Fruit fly (Drosophila melanogaster) whole organism, embryonic: ENCODE results near the gene CG5805.

Experiments
- Atf-2 ChIP-seq: fragments of 200-800 bp; sonication (Bioruptor generic); optimal IDR thresholded peaks from 2 replicates; lab custom pipeline; 2016; ENCODE audit warnings: missing biosample characterization, missing genetic modification characterization
- BEAF-32 ChIP-seq: fragments of 200-800 bp; sonication (Bioruptor generic); optimal IDR thresholded peaks from 3 replicates; lab custom pipeline; 2017; ENCODE audit warnings: missing biosample characterization, missing genetic modification characterization, mild to moderate bottlenecking, moderate library complexity, missing genetic modification reagents
- Bdp1 ChIP-seq: fragments of 200-800 bp; sonication (Bioruptor generic); optimal IDR thresholded peaks from 3 replicates; lab custom pipeline; 2016; ENCODE audit warnings: missing biosample characterization, missing genetic modification characterization
- CG10147 ChIP-seq: fragments of 200-800 bp; sonication (Bioruptor generic); optimal IDR thresholded peaks from 2 replicates; lab custom pipeline; 2019; ENCODE audit warnings: missing biosample characterization, mild to moderate bottlenecking, missing genetic modification characterization, moderate library complexity
- CG12659 ChIP-seq: fragments of 200-800 bp; sonication (Bioruptor generic); optimal IDR thresholded peaks from 3 replicates; lab custom pipeline; 2017; ENCODE audit warnings: mild to moderate bottlenecking, missing biosample characterization, missing genetic modification reagents, missing genetic modification characterization
- CG2199 ChIP-seq: fragments of 200-800 bp; sonication (Bioruptor generic); IDR thresholded peaks from 3 replicates; pipeline ENCODE4 v1.3.6; 2022; ENCODE audit warnings: missing biosample characterization, missing genetic modification characterization
- CG2889 ChIP-seq: fragments of 200-800 bp; sonication (Bioruptor generic); IDR thresholded peaks from 3 replicates; pipeline ENCODE4 v1.3.6; 2022; ENCODE audit warnings: missing biosample characterization, missing genetic modification characterization
- CG31365 ChIP-seq: fragments of 200-800 bp; sonication (Bioruptor generic); optimal IDR thresholded peaks from 2 replicates; lab custom pipeline; 2018; ENCODE audit warnings: missing biosample characterization, mild to moderate bottlenecking, missing genetic modification characterization
- CG31441 ChIP-seq: fragments of 200-800 bp; sonication (Bioruptor generic); IDR thresholded peaks from 2 replicates; pipeline ENCODE4 v1.3.6; 2022; ENCODE audit warnings: missing biosample characterization, missing genetic modification characterization
- CG3838 ChIP-seq: fragments of 200-800 bp; sonication (Bioruptor generic); optimal IDR thresholded peaks from 3 replicates; lab custom pipeline; 2016; ENCODE audit warnings: missing biosample characterization, missing genetic modification characterization
- CG5180 ChIP-seq: fragments of 200-800 bp; sonication (Bioruptor generic); optimal IDR thresholded peaks from 3 replicates; lab custom pipeline; 2017; ENCODE audit warnings: missing biosample characterization, missing genetic modification characterization, mild to moderate bottlenecking, moderate library complexity, missing genetic modification reagents
- CG6683 ChIP-seq: fragments of 200-800 bp; sonication (Bioruptor generic); optimal IDR thresholded peaks from 2 replicates; lab custom pipeline; 2017; ENCODE audit warnings: missing biosample characterization, mild to moderate bottlenecking, missing genetic modification characterization, missing genetic modification reagents
- CG8089 ChIP-seq: fragments of 200-800 bp; sonication (Bioruptor generic); optimal IDR thresholded peaks from 3 replicates; lab custom pipeline; 2016; ENCODE audit warnings: missing biosample characterization, missing genetic modification characterization
- CG8359 ChIP-seq: fragments of 200-800 bp; sonication (Bioruptor generic); optimal IDR thresholded peaks from 2 replicates; lab custom pipeline; 2017; ENCODE audit warnings: missing biosample characterization, mild to moderate bottlenecking, missing genetic modification characterization, borderline replicate concordance
- CG8478 ChIP-seq: fragments of >200 bp; optimal IDR thresholded peaks from 2 replicates; lab custom pipeline; 2018
- CG8944 ChIP-seq: fragments of 200-800 bp; sonication (Bioruptor generic); optimal IDR thresholded peaks from 3 replicates; lab custom pipeline; 2016; ENCODE audit warnings: missing biosample characterization, missing genetic modification characterization
- CG9437 ChIP-seq: fragments of 200-800 bp; sonication (Bioruptor generic); optimal IDR thresholded peaks from 2 replicates; lab custom pipeline; 2018; ENCODE audit warnings: missing biosample characterization, mild to moderate bottlenecking, missing genetic modification characterization
- CG9932 ChIP-seq: fragments of 200-800 bp; sonication (Bioruptor generic); IDR thresholded peaks from 2 replicates; pipeline ENCODE4 v1.3.6; 2022; ENCODE audit warnings: missing biosample characterization, missing genetic modification characterization
- Ets97D ChIP-seq: fragments of 200-800 bp; sonication (Bioruptor generic); optimal IDR thresholded peaks from 3 replicates; lab custom pipeline; 2016; ENCODE audit warnings: missing biosample characterization, missing genetic modification characterization
- Fer3 ChIP-seq: fragments of 200-800 bp; sonication (Bioruptor generic); optimal IDR thresholded peaks from 2 replicates; lab custom pipeline; 2018; ENCODE audit warnings: missing biosample characterization, mild to moderate bottlenecking, missing genetic modification characterization, moderate library complexity
- Hsf ChIP-seq: fragments of 200-800 bp; sonication (Bioruptor generic); optimal IDR thresholded peaks from 3 replicates; lab custom pipeline; 2016; ENCODE audit warnings: missing biosample characterization, missing genetic modification characterization
- Lhr ChIP-seq: fragments of 200-800 bp; sonication (Bioruptor generic); optimal IDR thresholded peaks from 3 replicates; lab custom pipeline; 2017; ENCODE audit warnings: mild to moderate bottlenecking, missing biosample characterization, missing genetic modification reagents, missing genetic modification characterization
- Lim3 ChIP-seq: fragments of 200-800 bp; sonication (Bioruptor generic); IDR thresholded peaks from 2 replicates; pipeline ENCODE4 v1.3.6; 2022; ENCODE audit warnings: missing biosample characterization, missing genetic modification characterization
- Spps ChIP-seq: fragments of 200-800 bp; sonication (Bioruptor generic); optimal IDR thresholded peaks from 2 replicates; lab custom pipeline; 2018; ENCODE audit warnings: missing biosample characterization, mild to moderate bottlenecking, missing genetic modification characterization
- aop ChIP-seq: fragments of 200-800 bp; sonication (Bioruptor generic); IDR thresholded peaks from 2 replicates; pipeline ENCODE4 v1.3.6; 2022; ENCODE audit warnings: missing biosample characterization, missing genetic modification characterization
- ato ChIP-seq: fragments of 200-800 bp; sonication (Bioruptor generic); IDR thresholded peaks from 2 replicates; pipeline ENCODE4 v1.3.6; 2022; ENCODE audit warnings: missing biosample characterization, missing genetic modification characterization; ENCODE audit not compliant: partially characterized antibody
- bsh ChIP-seq, 2 experiments: fragments of 200-800 bp; sonication (Bioruptor generic); optimal IDR thresholded peaks; 2 replicates each; lab custom pipeline; 2017 to 2018; ENCODE audit warnings: mild to moderate bottlenecking in 2 of 2, missing biosample characterization in 2 of 2, missing genetic modification characterization in 2 of 2, moderate library complexity in 1 of 2
- dm ChIP-seq: fragments of 200-800 bp; sonication (Bioruptor generic); optimal IDR thresholded peaks from 3 replicates; lab custom pipeline; 2016; ENCODE audit warnings: missing biosample characterization, missing genetic modification characterization
- dmrt11E ChIP-seq: fragments of 200-800 bp; sonication (Bioruptor generic); optimal IDR thresholded peaks from 3 replicates; lab custom pipeline; 2018; ENCODE audit warnings: missing biosample characterization, mild to moderate bottlenecking, missing genetic modification characterization, moderate library complexity
- dpn ChIP-seq, 2 experiments: fragments of 200-800 bp; sonication (Bioruptor generic); optimal IDR thresholded peaks; 3 replicates each; lab custom pipeline; 2016; ENCODE audit warnings: missing biosample characterization in 2 of 2, missing genetic modification characterization in 2 of 2
- en ChIP-seq: fragments of 200-800 bp; sonication (Bioruptor generic); optimal IDR thresholded peaks from 2 replicates; lab custom pipeline; 2016; ENCODE audit warnings: missing biosample characterization, missing genetic modification characterization
- exex ChIP-seq: fragments of 200-800 bp; sonication (Bioruptor generic); optimal IDR thresholded peaks from 4 replicates; lab custom pipeline; 2018; ENCODE audit warnings: missing biosample characterization, mild to moderate bottlenecking, missing genetic modification characterization, moderate library complexity
- fu2 ChIP-seq: fragments of 200-800 bp; sonication (Bioruptor generic); optimal IDR thresholded peaks from 2 replicates; lab custom pipeline; 2016; ENCODE audit warnings: missing biosample characterization, missing genetic modification characterization
- grau ChIP-seq: fragments of 200-800 bp; optimal IDR thresholded peaks from 3 replicates; lab custom pipeline; 2019; ENCODE audit warnings: missing biosample characterization, mild to moderate bottlenecking, missing genetic modification characterization, moderate library complexity
- grn ChIP-seq: fragments of 200-800 bp; sonication (Bioruptor generic); optimal IDR thresholded peaks from 3 replicates; lab custom pipeline; 2017; ENCODE audit warnings: missing biosample characterization, missing genetic modification characterization
- gro ChIP-seq: fragments of 200-800 bp; sonication (Bioruptor generic); optimal IDR thresholded peaks from 2 replicates; lab custom pipeline; 2016; ENCODE audit warnings: missing biosample characterization, missing genetic modification characterization
- ind ChIP-seq: fragments of 200-800 bp; sonication (Bioruptor generic); optimal IDR thresholded peaks from 3 replicates; lab custom pipeline; 2016; ENCODE audit warnings: missing biosample characterization, missing genetic modification characterization
- jumu ChIP-seq: fragments of 200-800 bp; sonication (Bioruptor generic); optimal IDR thresholded peaks from 3 replicates; lab custom pipeline; 2016; ENCODE audit warnings: missing biosample characterization, missing genetic modification characterization
- lilli ChIP-seq: fragments of 200-800 bp; sonication (Bioruptor generic); optimal IDR thresholded peaks from 3 replicates; lab custom pipeline; 2016; ENCODE audit warnings: missing biosample characterization, missing genetic modification characterization
- lov ChIP-seq, 2 experiments: fragments of 200-800 bp in 1 of 2; fragments of >200 bp in 1 of 2; sonication (Bioruptor generic) in 1 of 2; IDR thresholded peaks in 1 of 2; optimal IDR thresholded peaks in 1 of 2; 2 replicates in 1 of 2; 3 replicates in 1 of 2; pipeline versions ENCODE4 v1.3.6 to Lab custom; 2017 to 2022; ENCODE audit warnings: missing biosample characterization in 1 of 2, missing genetic modification characterization in 1 of 2
- luna ChIP-seq: fragments of 200-800 bp; sonication (Bioruptor generic); optimal IDR thresholded peaks from 2 replicates; lab custom pipeline; 2016; ENCODE audit warnings: missing biosample characterization, missing genetic modification characterization
- maf-S ChIP-seq: fragments of 200-800 bp; sonication (Bioruptor generic); optimal IDR thresholded peaks from 2 replicates; lab custom pipeline; 2016; ENCODE audit warnings: missing biosample characterization, missing genetic modification characterization
- oc ChIP-seq: fragments of 200-800 bp; sonication (Bioruptor generic); optimal IDR thresholded peaks from 2 replicates; lab custom pipeline; 2018; ENCODE audit warnings: missing biosample characterization, mild to moderate bottlenecking, missing genetic modification characterization, moderate library complexity
- pfk ChIP-seq: fragments of 200-800 bp; sonication (Bioruptor generic); optimal IDR thresholded peaks from 2 replicates; lab custom pipeline; 2018; ENCODE audit warnings: missing biosample characterization, mild to moderate bottlenecking, missing genetic modification characterization, moderate library complexity
- repo ChIP-seq: fragments of 200-800 bp; sonication (Bioruptor generic); optimal IDR thresholded peaks from 2 replicates; lab custom pipeline; 2016; ENCODE audit warnings: missing biosample characterization, missing genetic modification characterization
- salm ChIP-seq: fragments of 200-800 bp; sonication (Bioruptor generic); optimal IDR thresholded peaks from 2 replicates; lab custom pipeline; 2018; ENCODE audit warnings: missing biosample characterization, mild to moderate bottlenecking, missing genetic modification characterization
- sisA ChIP-seq: fragments of 200-800 bp; sonication (Bioruptor generic); IDR thresholded peaks from 2 replicates; pipeline ENCODE4 v1.3.6; 2022; ENCODE audit warnings: missing biosample characterization, missing genetic modification characterization
- sna ChIP-seq: fragments of 200-800 bp; sonication (Bioruptor generic); IDR thresholded peaks from 2 replicates; pipeline ENCODE4 v1.3.6; 2022; ENCODE audit warnings: missing biosample characterization, missing genetic modification characterization; ENCODE audit not compliant: partially characterized antibody
- so ChIP-seq: fragments of 200-800 bp; sonication (Bioruptor generic); IDR thresholded peaks from 3 replicates; pipeline ENCODE4 v1.3.6; 2022; ENCODE audit warnings: missing biosample characterization, missing genetic modification characterization
- tup ChIP-seq: fragments of 200-800 bp; sonication (Bioruptor generic); optimal IDR thresholded peaks from 2 replicates; lab custom pipeline; 2016; ENCODE audit warnings: missing biosample characterization, mild to moderate bottlenecking, missing genetic modification characterization, moderate library complexity
- wek ChIP-seq: fragments of 200-800 bp; sonication (Bioruptor generic); optimal IDR thresholded peaks from 3 replicates; lab custom pipeline; 2018; ENCODE audit warnings: missing biosample characterization, mild to moderate bottlenecking, missing genetic modification characterization, moderate library complexity

Gene CG5805

dm6 chr3R:24753561-24754027 lies 33.6 kb downstream of the CG5805 start, which contains the start of gene asp (continued):
- peak; percentile 77 for TF ChIP-seq BEAF-32 (GFP tag; lab: Kevin White, UChicago)
- no peak for TF ChIP-seq grau (tag; lab: Kevin White, UChicago)
- TF ChIP-seq Fer3 (tag; lab: Kevin White, UChicago) = no peak
- TF ChIP-seq Spps (tag; lab: Kevin White, UChicago) = no peak
- no peak for TF ChIP-seq CG5180
- no peak for TF ChIP-seq CG9437 (GFP tag; lab: Kevin White, UChicago)
- no peak for TF ChIP-seq CG8478
- TF ChIP-seq so (GFP tag; lab: Robert Waterston, UW) = no peak
- no peak for TF ChIP-seq tup (GFP tag; lab: Kevin White, UChicago)
- no peak for TF ChIP-seq CG12659 (GFP tag; lab: Kevin White, UChicago)
- TF ChIP-seq lilli (GFP tag; lab: Kevin White, UChicago) = no peak
- TF ChIP-seq CG2199 = no peak
- TF ChIP-seq dmrt11E = peak; percentile 33
- no peak for TF ChIP-seq CG6683 (GFP tag; lab: Kevin White, UChicago)
- TF ChIP-seq pfk (GFP tag; lab: Kevin White, UChicago) = no peak
- TF ChIP-seq CG10147 (GFP tag; lab: Kevin White, UChicago) = no peak
- TF ChIP-seq CG8359 (GFP tag; lab: Kevin White, UChicago) = no peak
- no peak for TF ChIP-seq salm (tag; lab: Kevin White, UChicago)
- no peak for TF ChIP-seq Bdp1 (GFP tag; lab: Kevin White, UChicago)
- TF ChIP-seq exex (tag; lab: Kevin White, UChicago) = no peak
- no peak for TF ChIP-seq CG8089 (GFP tag; lab: Kevin White, UChicago)
- no peak for TF ChIP-seq maf-S (GFP tag; lab: Kevin White, UChicago)
- no peak for TF ChIP-seq lov (optimal IDR thresholded peaks at IDR 0.05; lab: Kevin White, UChicago)
- TF ChIP-seq lov (GFP tag; IDR thresholded peaks at IDR 0.05; lab: Robert Waterston, UW) = no peak
- TF ChIP-seq bsh (GFP tag; optimal IDR thresholded peaks at IDR 0.05; lab: Kevin White, UChicago) = no peak
- TF ChIP-seq fu2 = no peak
- no peak for TF ChIP-seq dm (GFP tag; lab: Kevin White, UChicago)
- TF ChIP-seq sisA (GFP tag; lab: Robert Waterston, UW) = no peak
- no peak for TF ChIP-seq grn (GFP tag; lab: Kevin White, UChicago)
- TF ChIP-seq ind (GFP tag; lab: Kevin White, UChicago) = peak; percentile 5
- no peak for TF ChIP-seq oc
- no peak for TF ChIP-seq CG3838 (GFP tag; lab: Kevin White, UChicago)
- TF ChIP-seq CG9932 (GFP tag; lab: Robert Waterston, UW) = 0 out of 2 replicates have a peak, but pooled peaks have one; percentile 30
- no peak for TF ChIP-seq jumu (GFP tag; lab: Kevin White, UChicago)
- TF ChIP-seq Atf-2 (GFP tag; lab: Kevin White, UChicago) = no peak
- TF ChIP-seq Hsf (GFP tag; lab: Kevin White, UChicago) = no peak
- no peak for TF ChIP-seq Lim3
- TF ChIP-seq Lhr = no peak
- no peak for TF ChIP-seq en (GFP tag; lab: Kevin White, UChicago)
- TF ChIP-seq dpn (GFP tag; optimal IDR thresholded peaks at IDR 0.05; lab: Kevin White, UChicago) = no peak
- no peak for TF ChIP-seq aop (GFP tag; lab: Robert Waterston, UW)
- TF ChIP-seq CG8944 (GFP tag; lab: Kevin White, UChicago) = no peak
- TF ChIP-seq ato (GFP tag; lab: Robert Waterston, UW) = peak; percentile 83
- TF ChIP-seq gro (GFP tag; lab: Kevin White, UChicago) = no peak
- no peak for TF ChIP-seq CG31441 (GFP tag; lab: Robert Waterston, UW)
- TF ChIP-seq repo = no peak
- no peak for TF ChIP-seq CG2889
- TF ChIP-seq luna (GFP tag; lab: Kevin White, UChicago) = no peak
- peak; percentile 97 for TF ChIP-seq wek
- TF ChIP-seq CG31365 (tag; lab: Kevin White, UChicago) = no peak
- TF ChIP-seq sna (GFP tag; lab: Robert Waterston, UW) = peak; percentile 91
- peak; percentile 39 for TF ChIP-seq Ets97D (GFP tag; lab: Kevin White, UChicago)
